Fruit fly (Drosophila melanogaster) whole organism, prepupa: Measurements from ENCODE around the gene GlcAT-I.

Experiments
- CG10631 ChIP-seq: fragments of 200-800 bp; sonication (Bioruptor generic); optimal IDR thresholded peaks from 2 replicates; lab custom pipeline; 2016; ENCODE audit warnings: missing biosample characterization, missing genetic modification characterization
- CG11294 ChIP-seq: fragments of 200-800 bp; sonication (Bioruptor generic); IDR thresholded peaks from 2 replicates; pipeline ENCODE4 v1.3.6; 2022; ENCODE audit warnings: missing biosample characterization, missing genetic modification characterization
- CG15336 ChIP-seq: fragments of 200-800 bp; sonication (Bioruptor generic); IDR thresholded peaks from 2 replicates; pipeline ENCODE4 v1.3.6; 2022; ENCODE audit warnings: missing biosample characterization, missing genetic modification characterization
- CG1621 ChIP-seq: fragments of 200-800 bp; sonication (Bioruptor generic); optimal IDR thresholded peaks from 3 replicates; lab custom pipeline; 2018; ENCODE audit warnings: missing biosample characterization, mild to moderate bottlenecking, missing genetic modification characterization
- CG16779 ChIP-seq: fragments of 200-800 bp; sonication (Bioruptor generic); optimal IDR thresholded peaks from 3 replicates; lab custom pipeline; 2017; ENCODE audit warnings: missing biosample characterization, mild to moderate bottlenecking, missing genetic modification characterization
- CG31627 ChIP-seq: fragments of 200-800 bp; sonication (Bioruptor generic); optimal IDR thresholded peaks from 3 replicates; lab custom pipeline; 2016; ENCODE audit warnings: missing biosample characterization, missing genetic modification characterization
- CG4318 ChIP-seq: fragments of 200-800 bp; sonication (Bioruptor generic); optimal IDR thresholded peaks from 3 replicates; lab custom pipeline; 2017; ENCODE audit warnings: missing biosample characterization, mild to moderate bottlenecking, missing genetic modification characterization
- CG6276 ChIP-seq: fragments of 200-800 bp; sonication (Bioruptor generic); optimal IDR thresholded peaks from 2 replicates; lab custom pipeline; 2017; ENCODE audit warnings: missing biosample characterization, mild to moderate bottlenecking, missing genetic modification characterization
- CG6792 ChIP-seq: fragments of 200-800 bp; sonication (Bioruptor generic); optimal IDR thresholded peaks from 3 replicates; lab custom pipeline; 2016; ENCODE audit warnings: missing biosample characterization, missing genetic modification characterization
- CG6808 ChIP-seq: fragments of 200-800 bp; sonication (Bioruptor generic); optimal IDR thresholded peaks from 3 replicates; lab custom pipeline; 2017; ENCODE audit warnings: missing biosample characterization, missing genetic modification characterization, mild to moderate bottlenecking, moderate library complexity, missing genetic modification reagents
- CG6854 ChIP-seq: fragments of 200-800 bp; sonication (Bioruptor generic); optimal IDR thresholded peaks from 2 replicates; lab custom pipeline; 2017; ENCODE audit warnings: missing biosample characterization, mild to moderate bottlenecking, missing genetic modification characterization
- CG8319 ChIP-seq: fragments of 200-800 bp; sonication (Bioruptor generic); optimal IDR thresholded peaks from 3 replicates; lab custom pipeline; 2016; ENCODE audit warnings: missing biosample characterization, missing genetic modification characterization
- Eip75B ChIP-seq: fragments of 200-800 bp; sonication (Bioruptor generic); optimal IDR thresholded peaks from 3 replicates; lab custom pipeline; 2016; ENCODE audit warnings: missing biosample characterization, missing genetic modification characterization
- Eip78C ChIP-seq: fragments of 200-800 bp; sonication (Bioruptor generic); peaks from one replicate; lab custom pipeline; 2016; ENCODE audit warnings: missing biosample characterization, missing genetic modification characterization
- Ets21C ChIP-seq: fragments of 200-800 bp; sonication (Bioruptor generic); optimal IDR thresholded peaks from 3 replicates; lab custom pipeline; 2016; ENCODE audit warnings: missing biosample characterization, missing genetic modification characterization
- Ets96B ChIP-seq: fragments of 200-800 bp; optimal IDR thresholded peaks from 2 replicates; lab custom pipeline; 2019; ENCODE audit warnings: missing biosample characterization, mild to moderate bottlenecking, missing genetic modification characterization, moderate library complexity
- Gug ChIP-seq: fragments of 200-800 bp; sonication (Bioruptor generic); IDR thresholded peaks from 2 replicates; pipeline ENCODE4 v1.3.6; 2022; ENCODE audit warnings: missing biosample characterization, missing genetic modification characterization
- Hr39 ChIP-seq: fragments of 200-800 bp; sonication (Bioruptor generic); optimal IDR thresholded peaks from 2 replicates; lab custom pipeline; 2016; ENCODE audit warnings: missing biosample characterization, missing genetic modification characterization
- Hr4 ChIP-seq: fragments of 200-800 bp; sonication (Bioruptor generic); optimal IDR thresholded peaks from 3 replicates; lab custom pipeline; 2016; ENCODE audit warnings: missing biosample characterization, missing genetic modification characterization
- Lpt ChIP-seq: fragments of 200-800 bp; sonication (Bioruptor generic); optimal IDR thresholded peaks from 3 replicates; lab custom pipeline; 2016; ENCODE audit warnings: missing biosample characterization, missing genetic modification characterization
- Smox ChIP-seq: fragments of 200-800 bp; sonication (Bioruptor generic); optimal IDR thresholded peaks from 3 replicates; lab custom pipeline; 2016; ENCODE audit warnings: missing biosample characterization, missing genetic modification characterization
- Sox15 ChIP-seq: fragments of 200-800 bp; sonication (Bioruptor generic); optimal IDR thresholded peaks from 3 replicates; lab custom pipeline; 2016; ENCODE audit warnings: missing biosample characterization, missing genetic modification characterization
- acj6 ChIP-seq: fragments of 200-800 bp; sonication (Bioruptor generic); optimal IDR thresholded peaks from 3 replicates; lab custom pipeline; 2016; ENCODE audit warnings: missing biosample characterization, missing genetic modification characterization
- cyc ChIP-seq: fragments of 200-800 bp; sonication (Bioruptor generic); optimal IDR thresholded peaks from 3 replicates; lab custom pipeline; 2016; ENCODE audit warnings: missing biosample characterization, missing genetic modification characterization
- eg ChIP-seq: fragments of 200-800 bp; sonication (Bioruptor generic); IDR thresholded peaks from 3 replicates; pipeline ENCODE4 v1.3.6; 2022; ENCODE audit warnings: missing biosample characterization, missing genetic modification characterization
- esn ChIP-seq: fragments of 200-800 bp; sonication (Bioruptor generic); optimal IDR thresholded peaks from 2 replicates; lab custom pipeline; 2016; ENCODE audit warnings: missing biosample characterization, mild to moderate bottlenecking, missing genetic modification characterization, moderate library complexity
- fd59A ChIP-seq: fragments of 200-800 bp; sonication (Bioruptor generic); optimal IDR thresholded peaks from 2 replicates; lab custom pipeline; 2017; ENCODE audit warnings: missing biosample characterization, mild to moderate bottlenecking, missing genetic modification characterization, missing genetic modification reagents
- fkh ChIP-seq: fragments of 200-800 bp; sonication (Bioruptor generic); optimal IDR thresholded peaks from 3 replicates; lab custom pipeline; 2017; ENCODE audit warnings: missing biosample characterization, mild to moderate bottlenecking, missing genetic modification characterization, moderate library complexity
- ss ChIP-seq, 2 experiments: fragments of 200-800 bp; sonication (Bioruptor generic); optimal IDR thresholded peaks; 2 replicates in 1 of 2; 3 replicates in 1 of 2; lab custom pipeline; 2017 to 2018; ENCODE audit warnings: mild to moderate bottlenecking in 2 of 2, missing biosample characterization in 2 of 2, missing genetic modification characterization in 2 of 2, moderate library complexity in 1 of 2
- svp ChIP-seq: fragments of 200-800 bp; sonication (Bioruptor generic); peaks from one replicate; lab custom pipeline; 2016; ENCODE audit warnings: missing biosample characterization, missing genetic modification characterization
- vri ChIP-seq: fragments of 200-800 bp; sonication (Bioruptor generic); optimal IDR thresholded peaks from 3 replicates; lab custom pipeline; 2016; ENCODE audit warnings: missing biosample characterization, mild to moderate bottlenecking, missing genetic modification characterization

The GlcAT-I gene

DNA sequence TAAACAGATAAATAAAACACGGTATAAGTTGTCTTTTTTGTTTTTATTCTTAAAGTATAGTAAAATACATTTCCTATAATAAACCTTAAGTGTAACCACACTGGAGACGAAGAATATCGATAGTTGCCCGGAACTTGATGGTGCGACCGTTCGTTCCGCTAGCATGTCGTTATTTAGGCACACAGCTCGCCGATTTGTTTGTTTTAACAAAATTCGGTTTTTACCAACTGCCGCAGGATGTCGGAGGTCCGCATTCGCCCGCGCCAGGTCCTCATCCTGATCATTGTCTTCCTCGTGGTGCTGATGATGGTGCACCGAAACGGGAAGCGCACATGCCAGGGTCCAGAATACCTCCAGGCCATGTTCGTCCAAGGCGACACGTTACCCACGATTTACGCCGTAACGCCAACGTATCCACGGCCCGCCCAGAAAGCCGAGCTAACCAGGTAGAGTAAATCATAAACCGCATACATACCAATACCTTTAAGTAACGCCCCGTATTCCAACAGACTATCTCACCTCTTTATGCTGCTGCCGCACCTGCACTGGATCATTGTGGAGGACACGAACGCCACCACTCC lies at the start of gene GlcAT-I:
GlcAT-I (plus strand) TSS at position 163 of the 581 bp plus-strand sequence.
- TF ChIP-seq CG4318 (GFP tag; lab: Kevin White, UChicago) (no peak), Smox (GFP tag; lab: Kevin White, UChicago) (no peak), CG1621 (tag; lab: Kevin White, UChicago) (peak; percentile 72), Eip75B (GFP tag; lab: Kevin White, UChicago) (no peak), Ets96B (no peak), Ets21C (GFP tag; lab: Kevin White, UChicago) (no peak), fd59A (GFP tag; lab: Kevin White, UChicago) (no peak), Eip78C (peak; percentile 23), vri (GFP tag; lab: Kevin White, UChicago) (no peak), cyc (GFP tag; lab: Kevin White, UChicago) (no peak), fkh (GFP tag; lab: Kevin White, UChicago) (peak; percentile 81), CG15336 (GFP tag; lab: Robert Waterston, UW) (no peak), eg (GFP tag; lab: Robert Waterston, UW) (no peak), CG31627 (GFP tag; lab: Kevin White, UChicago) (no peak), ss (GFP tag; optimal IDR thresholded peaks at IDR 0.05; lab: Kevin White, UChicago) (no peak), Hr4 (GFP tag; lab: Kevin White, UChicago) (no peak)

- no peak for TF ChIP-seq Gug
- TF ChIP-seq ss (GFP tag; optimal IDR thresholded peaks at IDR 0.05; lab: Kevin White, UChicago), result peak in 1 of 2 experiments; percentile 41
- no peak for TF ChIP-seq CG15336 (GFP tag; lab: Robert Waterston, UW)
- TF ChIP-seq Eip78C, result no peak
- TF ChIP-seq Lpt (GFP tag; lab: Kevin White, UChicago), result no peak
- TF ChIP-seq Eip75B (GFP tag; lab: Kevin White, UChicago), result no peak
- TF ChIP-seq CG10631 (GFP tag; lab: Kevin White, UChicago), result no peak
- TF ChIP-seq eg (GFP tag; lab: Robert Waterston, UW), result 0 out of 3 replicates have a peak, but pooled peaks have one; percentile 29
- peak; percentile 62 for TF ChIP-seq svp
- no peak for TF ChIP-seq esn (GFP tag; lab: Kevin White, UChicago)
- no peak for TF ChIP-seq CG16779 (tag; lab: Kevin White, UChicago)
- TF ChIP-seq CG31627 (GFP tag; lab: Kevin White, UChicago), result no peak
Measured at dm6 chrX:4089012-4089649, 41.9 kb upstream of the GlcAT-I start.

- TF ChIP-seq cyc (GFP tag; lab: Kevin White, UChicago) (no peak), CG6276 (GFP tag; lab: Kevin White, UChicago) (no peak), eg (GFP tag; lab: Robert Waterston, UW) (no peak), esn (GFP tag; lab: Kevin White, UChicago) (no peak), Sox15 (no peak), CG8319 (GFP tag; lab: Kevin White, UChicago) (no peak), CG6792 (GFP tag; lab: Kevin White, UChicago) (no peak), Ets21C (GFP tag; lab: Kevin White, UChicago) (no peak), CG11294 (GFP tag; lab: Robert Waterston, UW) (no peak), CG31627 (GFP tag; lab: Kevin White, UChicago) (no peak), Smox (GFP tag; lab: Kevin White, UChicago) (no peak), CG6854 (GFP tag; lab: Kevin White, UChicago) (no peak), acj6 (GFP tag; lab: Kevin White, UChicago) (no peak), Hr39 (GFP tag; lab: Kevin White, UChicago) (no peak)
- TF ChIP-seq, all 60 proteins: peak for 0
Measured at dm6 chrX:4100824-4101368, 30.1 kb upstream of the GlcAT-I start, which contains the start of the genes Cmtr1 and CG15375. Cmtr1 (minus strand) TSS chrX:4101031. CG15375 (plus strand) TSS chrX:4101318.

dm6 chrX:4104132-4104531 lies 26.9 kb upstream of the GlcAT-I start, which contains the start of the genes Xpac and brn:
Xpac (minus strand) TSS chrX:4104197.
brn (plus strand) TSS chrX:4104342.
- TF ChIP-seq fkh (GFP tag; lab: Kevin White, UChicago) (peak; percentile 96), CG6808 (GFP tag; lab: Kevin White, UChicago) (peak; percentile 57), CG16779 (tag; lab: Kevin White, UChicago) (no peak)
